Worm (Caenorhabditis elegans): ENCODE results near the gene T05A8.8.

The T05A8.8 gene

ce11 chrII:2752536-2752935, 16.1 kb downstream of the T05A8.8 start, which contains the start of gene F29A7.6:
Gene F29A7.6, minus strand, starts transcription at chrII:2752611.
- TF ChIP-seq hmg-4 (GFP tag; optimal IDR thresholded peaks at IDR 0.05) (no peak), pes-1 (GFP tag; IDR thresholded peaks at IDR 0.05) (0 out of 2 replicates have a peak, but pooled peaks have one; percentile 58)

- TF ChIP-seq hmbx-1 (tag; optimal IDR thresholded peaks at IDR 0.05): no peak
These were observed 16.5 kb downstream of the T05A8.8 start, which contains the start of gene F29A7.3 for ce11 chrII:2752999-2753398. Gene F29A7.3, plus strand, starts transcription at chrII:2753299.

- TF ChIP-seq ets-7 (tag; optimal IDR thresholded peaks at IDR 0.05) (no peak), B0310.2 (tag; optimal IDR thresholded peaks at IDR 0.05) (no peak), ama-1 (optimal IDR thresholded peaks at IDR 0.05) (no peak), hnd-1 (tag; optimal IDR thresholded peaks at IDR 0.05) (no peak), hmg-4 (GFP tag; optimal IDR thresholded peaks at IDR 0.05) (no peak)
These were observed 18.1 kb downstream of the T05A8.8 start for ce11 chrII:2754595-2754994.

ce11 chrII:2756351-2756750, 19.9 kb downstream of the T05A8.8 start:
- TF ChIP-seq ceh-13 (GFP tag; optimal IDR thresholded peaks at IDR 0.05) (no peak), ets-7 (tag; optimal IDR thresholded peaks at IDR 0.05) (no peak)

- TF ChIP-seq hnd-1 (tag; optimal IDR thresholded peaks at IDR 0.05) (no peak), hmbx-1 (tag; optimal IDR thresholded peaks at IDR 0.05) (no peak), hmg-4 (GFP tag; optimal IDR thresholded peaks at IDR 0.05) (no peak), tra-4 (tag; optimal IDR thresholded peaks at IDR 0.05) (no peak), F13C5.2 (tag; optimal IDR thresholded peaks at IDR 0.05) (no peak), ceh-13 (GFP tag; optimal IDR thresholded peaks at IDR 0.05) (no peak), ceh-36 (tag; optimal IDR thresholded peaks at IDR 0.05) (no peak), pes-1 (GFP tag; IDR thresholded peaks at IDR 0.05) (no peak), ets-7 (tag; optimal IDR thresholded peaks at IDR 0.05) (no peak), sea-1 (GFP tag; conservative IDR thresholded peaks at IDR 0.05) (no peak), tbx-11 (GFP tag; IDR thresholded peaks at IDR 0.05) (no peak), aly-1 (tag; optimal IDR thresholded peaks at IDR 0.05) (no peak), ama-1 (optimal IDR thresholded peaks at IDR 0.05) (no peak), scrt-1 (GFP tag; IDR thresholded peaks at IDR 0.05) (no peak), flt-1 (GFP tag; IDR thresholded peaks at IDR 0.05) (no peak), B0310.2 (tag; optimal IDR thresholded peaks at IDR 0.05) (no peak), tbx-37 (GFP tag; conservative IDR thresholded peaks at IDR 0.05) (no peak)
These were observed 21.5 kb downstream of the T05A8.8 start, which contains the start of gene F29A7.8 for ce11 chrII:2757954-2758353. Gene F29A7.8, minus strand, starts transcription at chrII:2758054.

ce11 chrII:2758476-2758875, 22.0 kb downstream of the T05A8.8 start, which contains the start of gene fbxb-107:
Gene fbxb-107, plus strand, starts transcription at chrII:2758772.
- no peak for TF ChIP-seq tbx-37 (GFP tag; conservative IDR thresholded peaks at IDR 0.05)

- TF ChIP-seq flt-1 (GFP tag; IDR thresholded peaks at IDR 0.05): no peak
- TF ChIP-seq hnd-1 (tag; optimal IDR thresholded peaks at IDR 0.05): no peak
- TF ChIP-seq hmg-4 (GFP tag; optimal IDR thresholded peaks at IDR 0.05): no peak
- TF ChIP-seq ama-1 (optimal IDR thresholded peaks at IDR 0.05): no peak
- TF ChIP-seq ets-7 (tag; optimal IDR thresholded peaks at IDR 0.05): no peak
- TF ChIP-seq F13C5.2 (tag; optimal IDR thresholded peaks at IDR 0.05): no peak
- TF ChIP-seq aly-1 (tag; optimal IDR thresholded peaks at IDR 0.05): no peak
- TF ChIP-seq ceh-36 (tag; optimal IDR thresholded peaks at IDR 0.05): no peak
- no peak for TF ChIP-seq sea-1 (GFP tag; conservative IDR thresholded peaks at IDR 0.05)
- no peak for TF ChIP-seq scrt-1 (GFP tag; IDR thresholded peaks at IDR 0.05)
- no peak for TF ChIP-seq tbx-37 (GFP tag; conservative IDR thresholded peaks at IDR 0.05)
- no peak for TF ChIP-seq B0310.2 (tag; optimal IDR thresholded peaks at IDR 0.05)
These were observed 25.6 kb downstream of the T05A8.8 start, which contains the start of gene fbxb-106 for ce11 chrII:2762108-2762507. Gene fbxb-106, plus strand, starts transcription at chrII:2762408.

ce11 chrII:2764664-2765063, 28.2 kb downstream of the T05A8.8 start, which contains the start of gene fbxb-108:
Gene fbxb-108, plus strand, starts transcription at chrII:2764964.
- TF ChIP-seq B0310.2 (tag; optimal IDR thresholded peaks at IDR 0.05): no peak

ce11 chrII:2766331-2766730, 29.9 kb downstream of the T05A8.8 start, which contains the start of gene F08D12.15:
Gene F08D12.15, plus strand, starts transcription at chrII:2766631.
- TF ChIP-seq scrt-1 (GFP tag; IDR thresholded peaks at IDR 0.05): no peak
- no peak for TF ChIP-seq ets-7 (tag; optimal IDR thresholded peaks at IDR 0.05)
- no peak for TF ChIP-seq aly-1 (tag; optimal IDR thresholded peaks at IDR 0.05)
- no peak for TF ChIP-seq flt-1 (GFP tag; IDR thresholded peaks at IDR 0.05)
- TF ChIP-seq tbx-11 (GFP tag; IDR thresholded peaks at IDR 0.05): no peak
- TF ChIP-seq tra-4 (tag; optimal IDR thresholded peaks at IDR 0.05): no peak
- no peak for TF ChIP-seq hmg-4 (GFP tag; optimal IDR thresholded peaks at IDR 0.05)
- TF ChIP-seq sea-1 (GFP tag; conservative IDR thresholded peaks at IDR 0.05): no peak
- TF ChIP-seq hmbx-1 (tag; optimal IDR thresholded peaks at IDR 0.05): no peak
- TF ChIP-seq F13C5.2 (tag; optimal IDR thresholded peaks at IDR 0.05): no peak
- no peak for TF ChIP-seq pes-1 (GFP tag; IDR thresholded peaks at IDR 0.05)
- no peak for TF ChIP-seq ama-1 (optimal IDR thresholded peaks at IDR 0.05)
- no peak for TF ChIP-seq hnd-1 (tag; optimal IDR thresholded peaks at IDR 0.05)
- TF ChIP-seq ceh-13 (GFP tag; optimal IDR thresholded peaks at IDR 0.05): no peak
- no peak for TF ChIP-seq ceh-36 (tag; optimal IDR thresholded peaks at IDR 0.05)
- no peak for TF ChIP-seq tbx-37 (GFP tag; conservative IDR thresholded peaks at IDR 0.05)

Data from whole organism, early embryonic.